Fruit fly (Drosophila melanogaster) whole organism, pupa: ENCODE measurements around the gene Dtwd2.

Source experiments
- CG10348 ChIP-seq: fragments of 200-800 bp; sonication (Bioruptor generic); IDR thresholded peaks from 2 replicates; pipeline ENCODE4 v1.3.6; 2022; ENCODE audit warnings: missing biosample characterization, missing genetic modification characterization
- CG12605 ChIP-seq: fragments of 200-800 bp; sonication (Bioruptor generic); IDR thresholded peaks from 2 replicates; pipeline ENCODE4 v1.3.6; 2022; ENCODE audit warnings: missing biosample characterization, missing genetic modification characterization
- CG13204 ChIP-seq: fragments of 200-800 bp; sonication (Bioruptor generic); optimal IDR thresholded peaks from 2 replicates; lab custom pipeline; 2018; ENCODE audit warnings: missing biosample characterization, mild to moderate bottlenecking, missing genetic modification characterization, moderate library complexity
- CG14655 ChIP-seq: fragments of 200-800 bp; sonication (Bioruptor generic); optimal IDR thresholded peaks from 3 replicates; lab custom pipeline; 2017; ENCODE audit warnings: mild to moderate bottlenecking, missing biosample characterization, missing genetic modification reagents, missing genetic modification characterization
- CG15710 ChIP-seq: fragments of 200-800 bp; sonication (Bioruptor generic); optimal IDR thresholded peaks from 2 replicates; lab custom pipeline; 2018; ENCODE audit warnings: missing biosample characterization, mild to moderate bottlenecking, missing genetic modification characterization, moderate library complexity
- CG17806 ChIP-seq: fragments of 200-800 bp; sonication (Bioruptor generic); optimal IDR thresholded peaks from 2 replicates; lab custom pipeline; 2018; ENCODE audit warnings: missing biosample characterization, mild to moderate bottlenecking, missing genetic modification characterization, moderate library complexity
- CG32121 ChIP-seq: fragments of 200-800 bp; sonication (Bioruptor generic); IDR thresholded peaks from 2 replicates; pipeline ENCODE4 v1.3.6; 2022; ENCODE audit warnings: missing biosample characterization, missing genetic modification characterization
- CG34367 ChIP-seq: fragments of 200-800 bp; sonication (Bioruptor generic); optimal IDR thresholded peaks from 2 replicates; lab custom pipeline; 2018; ENCODE audit warnings: missing biosample characterization, mild to moderate bottlenecking, missing genetic modification characterization
- CG4496 ChIP-seq: fragments of 200-800 bp; sonication (Bioruptor generic); IDR thresholded peaks from 3 replicates; pipeline ENCODE4 v1.3.6; 2022; ENCODE audit warnings: missing biosample characterization, missing genetic modification characterization
- CG8159 ChIP-seq: fragments of 200-800 bp; sonication (Bioruptor generic); optimal IDR thresholded peaks from 3 replicates; lab custom pipeline; 2018; ENCODE audit warnings: missing biosample characterization, mild to moderate bottlenecking, missing genetic modification characterization, moderate library complexity
- CG8301 ChIP-seq: fragments of 200-800 bp; sonication (Bioruptor generic); optimal IDR thresholded peaks from 2 replicates; lab custom pipeline; 2018; ENCODE audit warnings: missing biosample characterization, mild to moderate bottlenecking, missing genetic modification characterization
- CG9948 ChIP-seq: fragments of 200-800 bp; sonication (Bioruptor generic); optimal IDR thresholded peaks from 2 replicates; lab custom pipeline; 2018; ENCODE audit warnings: missing biosample characterization, mild to moderate bottlenecking, missing genetic modification characterization, moderate library complexity
- D1 ChIP-seq: fragments of 200-800 bp; sonication (Bioruptor generic); optimal IDR thresholded peaks from 2 replicates; lab custom pipeline; 2018; ENCODE audit warnings: missing biosample characterization, mild to moderate bottlenecking, missing genetic modification characterization, moderate library complexity
- EcR ChIP-seq: fragments of 200-800 bp; sonication (Bioruptor generic); optimal IDR thresholded peaks from 3 replicates; lab custom pipeline; 2019; ENCODE audit warnings: missing biosample characterization, missing genetic modification characterization, mild to moderate bottlenecking, moderate library complexity, missing genetic modification reagents
- Ets98B ChIP-seq: fragments of 200-800 bp; sonication (Bioruptor generic); IDR thresholded peaks from 2 replicates; pipeline ENCODE4 v1.3.6; 2022; ENCODE audit warnings: missing biosample characterization, missing genetic modification characterization
- Pif1A ChIP-seq: fragments of 200-800 bp; sonication (Bioruptor generic); optimal IDR thresholded peaks from 3 replicates; lab custom pipeline; 2016; ENCODE audit warnings: missing biosample characterization, missing genetic modification characterization
- Pif1B ChIP-seq: fragments of 200-800 bp; sonication (Bioruptor generic); optimal IDR thresholded peaks from 3 replicates; lab custom pipeline; 2016; ENCODE audit warnings: missing biosample characterization, missing genetic modification characterization
- Snoo ChIP-seq: fragments of 200-800 bp; sonication (Bioruptor generic); optimal IDR thresholded peaks from 3 replicates; lab custom pipeline; 2017; ENCODE audit warnings: missing biosample characterization, mild to moderate bottlenecking, missing genetic modification characterization, inconsistent platforms
- fd96Ca ChIP-seq: fragments of 200-800 bp; sonication (Bioruptor generic); IDR thresholded peaks from 3 replicates; pipeline ENCODE4 v1.3.6; 2022; ENCODE audit warnings: missing biosample characterization, missing genetic modification characterization
- gl ChIP-seq: fragments of 200-800 bp; sonication (Bioruptor generic); optimal IDR thresholded peaks from 2 replicates; lab custom pipeline; 2018; ENCODE audit warnings: missing biosample characterization, mild to moderate bottlenecking, missing genetic modification characterization
- rn ChIP-seq: fragments of 200-800 bp; sonication (Bioruptor generic); IDR thresholded peaks from 2 replicates; pipeline ENCODE4 v1.3.6; 2022; ENCODE audit warnings: missing biosample characterization, missing genetic modification characterization

Gene Dtwd2

dm6 chr3R:7249460-7249859 lies at the start of gene Dtwd2, which contains the start of gene CG1227:
Gene Dtwd2, plus strand, starts transcription at chr3R:7249795.
Gene CG1227, minus strand, starts transcription at chr3R:7249738.
- TF ChIP-seq Pif1B (GFP tag; lab: Kevin White, UChicago) (peak; percentile 92), D1 (tag; lab: Kevin White, UChicago) (peak; percentile 96), CG34367 (tag; lab: Kevin White, UChicago) (peak; percentile 96), CG14655 (GFP tag; lab: Kevin White, UChicago) (peak; percentile 94), CG32121 (GFP tag; lab: Robert Waterston, UW) (peak; percentile 97), CG13204 (GFP tag; lab: Kevin White, UChicago) (no peak), CG15710 (tag; lab: Kevin White, UChicago) (peak; percentile 98), rn (GFP tag; lab: Robert Waterston, UW) (peak; percentile 94), CG4496 (GFP tag; lab: Robert Waterston, UW) (peak; percentile 97), EcR (no peak), CG17806 (tag; lab: Kevin White, UChicago) (peak; percentile 96), CG8159 (tag; lab: Kevin White, UChicago) (peak; percentile 97), Ets98B (GFP tag; lab: Robert Waterston, UW) (peak; percentile 98), CG9948 (peak; percentile 94), gl (tag; lab: Kevin White, UChicago) (peak; percentile 87), fd96Ca (GFP tag; lab: Robert Waterston, UW) (peak; percentile 83), CG12605 (GFP tag; lab: Robert Waterston, UW) (peak; percentile 98), CG8301 (tag; lab: Kevin White, UChicago) (peak; percentile 97), Snoo (tag; lab: Kevin White, UChicago) (peak; percentile 94), CG10348 (GFP tag; lab: Robert Waterston, UW) (peak; percentile 71; the same call in 1 of the 2 replicates), Pif1A (GFP tag; lab: Kevin White, UChicago) (peak; percentile 93)

- no peak for TF ChIP-seq CG13204 (GFP tag; lab: Kevin White, UChicago)
- peak; percentile 34 for TF ChIP-seq D1 (tag; lab: Kevin White, UChicago)
Measured at dm6 chr3R:7199849-7200248, 49.7 kb upstream of the Dtwd2 start.

- no peak for TF ChIP-seq Pif1A (GFP tag; lab: Kevin White, UChicago)
- TF ChIP-seq CG10348 (GFP tag; lab: Robert Waterston, UW): no peak
- TF ChIP-seq CG8301 (tag; lab: Kevin White, UChicago): no peak
- no peak for TF ChIP-seq EcR
- TF ChIP-seq CG32121 (GFP tag; lab: Robert Waterston, UW): no peak
- no peak for TF ChIP-seq Pif1B (GFP tag; lab: Kevin White, UChicago)
- TF ChIP-seq CG8159 (tag; lab: Kevin White, UChicago): no peak
- TF ChIP-seq CG17806 (tag; lab: Kevin White, UChicago): no peak
Measured at dm6 chr3R:7200670-7201069, 48.9 kb upstream of the Dtwd2 start, which contains the start of gene CG14609. Gene CG14609, plus strand, starts transcription at chr3R:7200970.

dm6 chr3R:7208331-7208730 lies 41.3 kb upstream of the Dtwd2 start, which contains the start of gene CG1288:
Gene CG1288, minus strand, starts transcription at chr3R:7208431.
- TF ChIP-seq rn (GFP tag; lab: Robert Waterston, UW) (no peak), CG8301 (tag; lab: Kevin White, UChicago) (no peak), CG15710 (tag; lab: Kevin White, UChicago) (no peak), CG4496 (GFP tag; lab: Robert Waterston, UW) (no peak)

dm6 chr3R:7216924-7217529 lies 32.6 kb upstream of the Dtwd2 start, which contains the start of gene CG14606:
Gene CG14606, minus strand, starts transcription at chr3R:7217083.
- TF ChIP-seq Snoo (tag; lab: Kevin White, UChicago): no peak
- no peak for TF ChIP-seq CG14655 (GFP tag; lab: Kevin White, UChicago)
- no peak for TF ChIP-seq CG8301 (tag; lab: Kevin White, UChicago)

dm6 chr3R:7219605-7220004 lies 30.0 kb upstream of the Dtwd2 start, which contains the start of gene CG14605:
Gene CG14605, minus strand, starts transcription at chr3R:7219705.
- TF ChIP-seq CG13204 (GFP tag; lab: Kevin White, UChicago) (no peak), CG12605 (GFP tag; lab: Robert Waterston, UW) (no peak), CG15710 (tag; lab: Kevin White, UChicago) (no peak), CG8301 (tag; lab: Kevin White, UChicago) (no peak), Snoo (tag; lab: Kevin White, UChicago) (no peak), CG10348 (GFP tag; lab: Robert Waterston, UW) (no peak), CG34367 (tag; lab: Kevin White, UChicago) (no peak), CG14655 (GFP tag; lab: Kevin White, UChicago) (no peak), Pif1B (GFP tag; lab: Kevin White, UChicago) (no peak), Ets98B (GFP tag; lab: Robert Waterston, UW) (no peak), CG17806 (tag; lab: Kevin White, UChicago) (no peak), CG4496 (GFP tag; lab: Robert Waterston, UW) (no peak), D1 (tag; lab: Kevin White, UChicago) (no peak), CG8159 (tag; lab: Kevin White, UChicago) (no peak), gl (tag; lab: Kevin White, UChicago) (no peak), CG32121 (GFP tag; lab: Robert Waterston, UW) (no peak), fd96Ca (GFP tag; lab: Robert Waterston, UW) (no peak), CG9948 (no peak)
